Worm (Caenorhabditis elegans) whole organism, L3 larva: ENCODE results near the gene F53B2.5.
A peak's percentile ranks its signal among the peaks of the same experiment; 100 is the strongest.

Experiments used
- R02D3.7 ChIP-seq: fragments of 150-350 bp; optimal IDR thresholded peaks from 2 replicates; lab custom pipeline; 2014; ENCODE audit warnings: missing biosample characterization, missing genetic modification characterization
- aly-2 ChIP-seq: fragments of 150-350 bp; optimal IDR thresholded peaks from 2 replicates; lab custom pipeline; 2014; ENCODE audit warnings: missing biosample characterization, missing genetic modification characterization
- ama-1 ChIP-seq: fragments of 150-350 bp; optimal IDR thresholded peaks from 2 replicates; lab custom pipeline; 2018
- ceh-16 ChIP-seq: sonication (generic microtip); optimal IDR thresholded peaks from 2 replicates; lab custom pipeline; 2017; ENCODE audit warnings: missing biosample characterization, missing genetic modification characterization
- ceh-82 ChIP-seq: fragments of 150-350 bp; optimal IDR thresholded peaks from 2 replicates; lab custom pipeline; 2014; ENCODE audit warnings: missing biosample characterization, missing genetic modification characterization
- ceh-9 ChIP-seq: sonication (generic microtip); optimal IDR thresholded peaks from 2 replicates; lab custom pipeline; 2018; ENCODE audit warnings: missing biosample characterization, missing genetic modification characterization
- daf-12 ChIP-seq: fragments of 150-350 bp; optimal IDR thresholded peaks from 2 replicates; lab custom pipeline; 2014; ENCODE audit warnings: missing biosample characterization, missing genetic modification reagents, missing genetic modification characterization
- egl-5 ChIP-seq: fragments of 150-350 bp; optimal IDR thresholded peaks from 2 replicates; lab custom pipeline; 2017; ENCODE audit warnings: missing biosample characterization, missing genetic modification reagents, missing genetic modification characterization, inconsistent platforms
- elt-1 ChIP-seq: fragments of 150-350 bp; optimal IDR thresholded peaks from 2 replicates; lab custom pipeline; 2014; ENCODE audit warnings: missing biosample characterization, missing genetic modification characterization
- elt-2 ChIP-seq: sonication (generic microtip); optimal IDR thresholded peaks from 2 replicates; lab custom pipeline; 2016; ENCODE audit warnings: missing genetic modification reagents, mild to moderate bottlenecking, missing genetic modification characterization, missing compliant biosample characterization
- elt-3 ChIP-seq, 3 experiments: fragments of 150-350 bp in 1 of 3; sonication (generic microtip) in 2 of 3; optimal IDR thresholded peaks; 2 replicates in 2 of 3; 4 replicates in 1 of 3; lab custom pipeline; 2014 to 2017; ENCODE audit warnings: missing biosample characterization in 3 of 3, missing genetic modification characterization in 3 of 3
- eor-1 ChIP-seq, 2 experiments: fragments of 150-350 bp; optimal IDR thresholded peaks; 2 replicates each; lab custom pipeline; 2014 to 2018; ENCODE audit warnings: missing biosample characterization in 2 of 2, missing genetic modification characterization in 2 of 2
- fkh-10 ChIP-seq: sonication (generic microtip); optimal IDR thresholded peaks from 2 replicates; lab custom pipeline; 2017; ENCODE audit warnings: missing biosample characterization, missing genetic modification reagents, missing genetic modification characterization
- fkh-2 ChIP-seq: fragments of 150-350 bp; optimal IDR thresholded peaks from 2 replicates; lab custom pipeline; 2014; ENCODE audit warnings: missing biosample characterization, missing genetic modification reagents, missing genetic modification characterization
- fos-1 ChIP-seq: fragments of 150-350 bp; optimal IDR thresholded peaks from 2 replicates; lab custom pipeline; 2014; ENCODE audit warnings: missing biosample characterization, missing genetic modification characterization
- hmg-11 ChIP-seq: sonication (generic microtip); optimal IDR thresholded peaks from 2 replicates; lab custom pipeline; 2016; ENCODE audit warnings: missing genetic modification characterization, missing compliant biosample characterization
- jun-1 ChIP-seq: fragments of 150-350 bp; optimal IDR thresholded peaks from 2 replicates; lab custom pipeline; 2014; ENCODE audit warnings: missing biosample characterization, missing genetic modification reagents, missing genetic modification characterization
- lin-15B ChIP-seq: fragments of 150-350 bp; optimal IDR thresholded peaks from 2 replicates; lab custom pipeline; 2014; ENCODE audit warnings: missing biosample characterization, missing genetic modification characterization
- mdl-1 ChIP-seq: fragments of 150-350 bp; optimal IDR thresholded peaks from 2 replicates; lab custom pipeline; 2014; ENCODE audit warnings: missing biosample characterization, missing genetic modification characterization
- mml-1 ChIP-seq: fragments of 150-350 bp; sonication (generic microtip); optimal IDR thresholded peaks from 3 replicates; lab custom pipeline; 2014; ENCODE audit warnings: missing biosample characterization, missing genetic modification characterization
- nhr-12 ChIP-seq: fragments of 150-350 bp; optimal IDR thresholded peaks from 2 replicates; lab custom pipeline; 2014; ENCODE audit warnings: missing biosample characterization, missing genetic modification characterization
- nhr-23 ChIP-seq: fragments of 150-350 bp; optimal IDR thresholded peaks from 2 replicates; lab custom pipeline; 2014; ENCODE audit warnings: missing biosample characterization, missing genetic modification reagents, missing genetic modification characterization
- nhr-237 ChIP-seq: fragments of 150-350 bp; optimal IDR thresholded peaks from 2 replicates; lab custom pipeline; 2014; ENCODE audit warnings: missing biosample characterization, missing genetic modification characterization
- nhr-25 ChIP-seq: sonication (generic microtip); optimal IDR thresholded peaks from 2 replicates; lab custom pipeline; 2017; ENCODE audit warnings: missing biosample characterization, missing genetic modification characterization
- nhr-28 ChIP-seq: fragments of 150-350 bp; optimal IDR thresholded peaks from 2 replicates; lab custom pipeline; 2014; ENCODE audit warnings: missing biosample characterization, missing genetic modification characterization
- nhr-67 ChIP-seq: fragments of 150-350 bp; optimal IDR thresholded peaks from 2 replicates; lab custom pipeline; 2014; ENCODE audit warnings: missing biosample characterization, missing genetic modification characterization
- nhr-76 ChIP-seq: fragments of 150-350 bp; sonication (generic microtip); optimal IDR thresholded peaks from 5 replicates; lab custom pipeline; 2014; ENCODE audit warnings: missing biosample characterization, missing genetic modification characterization
- nhr-77 ChIP-seq: fragments of 150-350 bp; optimal IDR thresholded peaks from 2 replicates; lab custom pipeline; 2014; ENCODE audit warnings: missing biosample characterization, missing genetic modification characterization
- pha-4 ChIP-seq: fragments of 150-350 bp; optimal IDR thresholded peaks from 2 replicates; lab custom pipeline; 2014; ENCODE audit warnings: missing biosample characterization, missing genetic modification reagents, missing genetic modification characterization
- pqm-1 ChIP-seq: fragments of 150-350 bp; optimal IDR thresholded peaks from 2 replicates; lab custom pipeline; 2017; ENCODE audit warnings: missing biosample characterization, missing genetic modification characterization, inconsistent platforms
- sea-2 ChIP-seq: fragments of 150-350 bp; sonication (generic microtip); optimal IDR thresholded peaks from 4 replicates; lab custom pipeline; 2014; ENCODE audit warnings: missing biosample characterization, missing genetic modification reagents, missing genetic modification characterization
- skn-1 ChIP-seq: fragments of 150-350 bp; optimal IDR thresholded peaks from 2 replicates; lab custom pipeline; 2014; ENCODE audit warnings: missing biosample characterization, missing genetic modification characterization
- snpc-4 ChIP-seq: fragments of 150-350 bp; optimal IDR thresholded peaks from 2 replicates; lab custom pipeline; 2014; ENCODE audit warnings: missing biosample characterization, missing genetic modification characterization
- unc-39 ChIP-seq: sonication (generic microtip); optimal IDR thresholded peaks from 4 replicates; lab custom pipeline; 2017; ENCODE audit warnings: missing biosample characterization, missing genetic modification characterization
- zag-1 ChIP-seq: fragments of 150-350 bp; optimal IDR thresholded peaks from 2 replicates; lab custom pipeline; 2014; ENCODE audit warnings: missing biosample characterization, missing genetic modification characterization
- ztf-11 ChIP-seq: fragments of 150-350 bp; optimal IDR thresholded peaks from 2 replicates; lab custom pipeline; 2014; ENCODE audit warnings: missing biosample characterization, missing genetic modification characterization
- ztf-4 ChIP-seq: fragments of 150-350 bp; optimal IDR thresholded peaks from 2 replicates; lab custom pipeline; 2014; ENCODE audit warnings: missing biosample characterization, missing genetic modification characterization

Gene F53B2.5

DNA sequence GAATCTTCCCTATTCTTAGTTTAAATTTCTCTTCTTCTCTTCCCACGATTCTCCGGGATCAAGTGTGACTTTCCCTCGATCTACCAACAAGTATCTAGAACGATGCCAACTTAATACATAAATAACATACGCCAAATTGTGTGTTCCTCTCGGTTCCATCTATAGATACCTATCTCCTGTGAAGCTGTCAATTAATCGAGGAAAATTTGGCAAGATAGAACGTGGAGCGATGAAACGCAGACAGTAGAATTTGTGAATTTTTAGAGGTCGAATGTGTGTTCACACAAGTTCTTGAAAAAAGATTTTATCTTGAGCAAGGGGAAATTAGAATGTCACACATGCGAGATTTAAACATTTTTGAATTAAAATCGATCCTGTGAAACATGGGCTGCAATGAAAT, 517 bp upstream of the F53B2.5 start:
- peak; percentile 33 for TF ChIP-seq nhr-23 (tag; lab: Kevin White, UChicago)
- TF ChIP-seq zag-1 (tag; lab: Kevin White, UChicago) = no peak
- no peak for TF ChIP-seq fkh-2
- no peak for TF ChIP-seq eor-1 (tag; optimal IDR thresholded peaks at IDR 0.05; lab: Kevin White, UChicago)
- no peak for TF ChIP-seq hmg-11 (tag; lab: Kevin White, UChicago)
- peak; percentile 89 for TF ChIP-seq elt-1 (tag; lab: Kevin White, UChicago)
- peak; percentile 73 for TF ChIP-seq nhr-25
- TF ChIP-seq ama-1 (lab: Kevin White, UChicago) = no peak

DNA sequence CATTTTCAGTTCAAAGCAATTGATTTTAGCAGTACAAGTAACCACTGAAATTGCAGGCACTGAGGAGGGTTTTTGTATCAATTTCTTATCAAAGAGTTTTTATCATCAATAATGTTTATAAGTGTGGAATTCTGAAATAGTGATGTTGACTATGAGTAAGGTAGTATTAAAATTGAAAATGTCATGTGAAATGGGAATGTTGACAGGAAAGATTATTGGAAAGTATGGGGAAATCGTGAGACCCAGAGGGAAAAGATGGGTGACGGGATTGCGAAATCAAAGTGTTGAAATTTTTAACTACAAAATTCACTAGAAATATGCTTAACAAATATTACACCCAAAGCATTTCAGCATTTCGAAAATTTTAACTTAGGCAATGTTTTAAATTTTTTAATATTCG, 3.7 kb downstream of the F53B2.5 start, which contains the start of gene F53B2.8:
Gene F53B2.8, minus strand, starts transcription at position 180 of the 400 bp plus-strand sequence.
- TF ChIP-seq ztf-4 (tag; lab: Kevin White, UChicago) (no peak), nhr-76 (tag; lab: Kevin White, UChicago) (no peak), skn-1 (tag; lab: Kevin White, UChicago) (peak; percentile 41), nhr-237 (no peak), nhr-67 (tag; lab: Kevin White, UChicago) (no peak), nhr-28 (no peak), unc-39 (tag; lab: Kevin White, UChicago) (no peak), pha-4 (peak; percentile 86), sea-2 (GFP tag; lab: Kevin White, UChicago) (no peak), aly-2 (tag; lab: Kevin White, UChicago) (no peak), ceh-9 (no peak), lin-15B (tag; lab: Kevin White, UChicago) (no peak), fkh-2 (no peak), nhr-77 (tag; lab: Kevin White, UChicago) (no peak), jun-1 (peak; percentile 78), ceh-82 (tag; lab: Kevin White, UChicago) (no peak), nhr-12 (tag; lab: Kevin White, UChicago) (no peak), elt-3 (tag; optimal IDR thresholded peaks at IDR 0.05; lab: Kevin White, UChicago) (no peak), snpc-4 (tag; lab: Kevin White, UChicago) (peak; percentile 0), mdl-1 (tag; lab: Kevin White, UChicago) (no peak), ztf-11 (tag; lab: Kevin White, UChicago) (no peak), pqm-1 (tag; lab: Kevin White, UChicago) (peak; percentile 71), egl-5 (no peak), ama-1 (lab: Kevin White, UChicago) (no peak), daf-12 (tag; lab: Kevin White, UChicago) (no peak), R02D3.7 (tag; lab: Kevin White, UChicago) (no peak), elt-2 (tag; lab: Kevin White, UChicago) (peak; percentile 92), fos-1 (tag; lab: Kevin White, UChicago) (no peak)
- TF ChIP-seq, all 47 proteins: peak for 6

DNA sequence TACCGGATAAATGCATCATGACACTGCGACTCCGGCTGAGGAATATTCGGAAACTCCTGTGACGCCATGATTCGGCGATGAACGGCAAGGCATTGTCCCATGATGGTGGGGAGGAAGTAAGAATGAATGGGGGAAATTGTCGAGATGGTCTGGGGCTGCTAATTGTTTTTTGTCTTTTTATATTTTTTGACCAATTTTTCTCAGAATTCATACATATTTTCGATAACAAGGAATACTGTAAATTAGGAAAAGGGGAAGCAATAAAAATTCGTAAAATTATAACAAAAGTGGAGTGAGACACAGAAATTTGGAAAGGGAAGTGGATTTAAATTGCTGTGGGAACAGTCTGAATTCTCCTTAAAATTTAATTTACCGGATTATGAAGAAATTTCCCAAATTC, 5.5 kb downstream of the F53B2.5 start, which contains the start of gene eak-4:
Gene eak-4, minus strand, starts transcription at position 101 of the 400 bp plus-strand sequence.
- TF ChIP-seq nhr-76 (tag; lab: Kevin White, UChicago) (no peak), nhr-12 (tag; lab: Kevin White, UChicago) (no peak), ceh-16 (tag; lab: Kevin White, UChicago) (no peak), elt-1 (tag; lab: Kevin White, UChicago) (no peak), lin-15B (tag; lab: Kevin White, UChicago) (no peak), hmg-11 (tag; lab: Kevin White, UChicago) (no peak), mml-1 (tag; lab: Kevin White, UChicago) (no peak), R02D3.7 (tag; lab: Kevin White, UChicago) (no peak), unc-39 (tag; lab: Kevin White, UChicago) (no peak), fkh-10 (no peak), ztf-11 (tag; lab: Kevin White, UChicago) (no peak), egl-5 (no peak), daf-12 (tag; lab: Kevin White, UChicago) (no peak), pqm-1 (tag; lab: Kevin White, UChicago) (no peak)

DNA sequence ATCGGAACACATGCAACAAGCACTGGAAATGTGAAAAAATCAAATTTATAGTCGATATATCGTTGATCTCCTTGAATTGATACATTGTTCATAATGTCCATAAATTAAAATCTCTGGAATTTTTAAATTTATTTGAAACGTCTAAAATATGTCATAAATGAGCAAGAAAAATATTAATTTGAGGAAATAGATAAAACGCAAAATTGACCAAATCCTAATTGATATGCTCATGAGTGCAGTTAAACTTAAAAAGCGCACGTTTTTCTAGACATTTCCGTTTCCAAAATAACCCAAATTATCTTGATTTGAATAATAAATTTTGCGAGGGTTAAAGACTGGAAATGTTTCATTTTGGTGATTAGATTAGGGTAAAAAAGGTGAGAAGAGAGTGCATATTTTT, 8.4 kb downstream of the F53B2.5 start, which contains the start of gene sru-13:
Gene sru-13, minus strand, starts transcription at position 101 of the 400 bp plus-strand sequence.
- TF ChIP-seq unc-39 (tag; lab: Kevin White, UChicago) (no peak), nhr-12 (tag; lab: Kevin White, UChicago) (no peak), skn-1 (tag; lab: Kevin White, UChicago) (no peak), elt-3 (tag; optimal IDR thresholded peaks at IDR 0.05; lab: Kevin White, UChicago) (no peak), pqm-1 (tag; lab: Kevin White, UChicago) (no peak), nhr-77 (tag; lab: Kevin White, UChicago) (no peak), eor-1 (tag; optimal IDR thresholded peaks at IDR 0.05; lab: Kevin White, UChicago) (no peak), ztf-11 (tag; lab: Kevin White, UChicago) (no peak), ceh-82 (tag; lab: Kevin White, UChicago) (no peak), zag-1 (tag; lab: Kevin White, UChicago) (no peak), nhr-25 (no peak), hmg-11 (tag; lab: Kevin White, UChicago) (no peak)
